7 worm cellular contexts compared by ENCODE assay signal in genomic region chrX:16553845-16554426, ce11.
TF ChIP-seq lines count a peak whose summit lies in the region.

K08B5.2 (minus strand) TSS chrX:16553887.

TF ChIP-seq in whole organism, L1 larva, 84 proteins besides CTCF, POLR2A, EP300 and RAD21 (continues in another document):
- TF ChIP-seq nhr-28 (tag; optimal IDR thresholded peaks at IDR 0.05; lab: Kevin White, UChicago) (no peak), unc-130 (tag; optimal IDR thresholded peaks at IDR 0.05; lab: Kevin White, UChicago) (no peak), ceh-63 (GFP tag; optimal IDR thresholded peaks at IDR 0.05; lab: Kevin White, UChicago) (no peak), ceh-82 (tag; optimal IDR thresholded peaks at IDR 0.05; lab: Kevin White, UChicago) (peak in 1 of 3 experiments; percentile 19), dsc-1 (tag; optimal IDR thresholded peaks at IDR 0.05; lab: Kevin White, UChicago) (peak; percentile 25), lin-14 (GFP tag; optimal IDR thresholded peaks at IDR 0.05; lab: Kevin White, UChicago) (peak; percentile 64), nhr-20 (tag; optimal IDR thresholded peaks at IDR 0.05; lab: Kevin White, UChicago) (peak; percentile 25), ces-1 (GFP tag; optimal IDR thresholded peaks at IDR 0.05; lab: Kevin White, UChicago) (no peak), lsy-2 (tag; optimal IDR thresholded peaks at IDR 0.05; lab: Kevin White, UChicago) (peak in 1 of 2 experiments; percentile 20), ceh-8 (GFP tag; optimal IDR thresholded peaks at IDR 0.05; lab: Kevin White, UChicago) (peak; percentile 9), nhr-71 (tag; optimal IDR thresholded peaks at IDR 0.05; lab: Kevin White, UChicago) (peak; percentile 48), elt-2 (tag; optimal IDR thresholded peaks at IDR 0.05; lab: Kevin White, UChicago) (peak; percentile 46)

TF ChIP-seq in whole organism, L2 larva, 48 proteins besides CTCF, POLR2A, EP300 and RAD21 (continues in another document):
- peak; percentile 46 for TF ChIP-seq F13H6.1 (tag; optimal IDR thresholded peaks at IDR 0.05; lab: Kevin White, UChicago)
- no peak for TF ChIP-seq lin-11 (tag; optimal IDR thresholded peaks at IDR 0.05; lab: Kevin White, UChicago)
- peak; percentile 39 for TF ChIP-seq C34F6.9 (tag; optimal IDR thresholded peaks at IDR 0.05; lab: Kevin White, UChicago)
- no peak for TF ChIP-seq unc-39 (tag; optimal IDR thresholded peaks at IDR 0.05; lab: Kevin White, UChicago)
- TF ChIP-seq elt-1 (tag; optimal IDR thresholded peaks at IDR 0.05; lab: Kevin White, UChicago), result no peak
- TF ChIP-seq lsy-2 (tag; optimal IDR thresholded peaks at IDR 0.05; lab: Kevin White, UChicago), result peak in 1 of 2 experiments; percentile 10
- TF ChIP-seq R02D3.7 (tag; optimal IDR thresholded peaks at IDR 0.05; lab: Kevin White, UChicago), result no peak
- TF ChIP-seq mdl-1 (tag; optimal IDR thresholded peaks at IDR 0.05; lab: Kevin White, UChicago), result no peak
- no peak for TF ChIP-seq fos-1 (tag; optimal IDR thresholded peaks at IDR 0.05; lab: Kevin White, UChicago)
- TF ChIP-seq aly-2 (tag; optimal IDR thresholded peaks at IDR 0.05; lab: Kevin White, UChicago), result no peak
- TF ChIP-seq nhr-6 (tag; optimal IDR thresholded peaks at IDR 0.05; lab: Kevin White, UChicago), result no peak
- no peak for TF ChIP-seq Y55F3AM.14 (GFP tag; optimal IDR thresholded peaks at IDR 0.05; lab: Kevin White, UChicago)
- no peak for TF ChIP-seq unc-62 (GFP tag; optimal IDR thresholded peaks at IDR 0.05; lab: Kevin White, UChicago)
- no peak for TF ChIP-seq nhr-77 (tag; optimal IDR thresholded peaks at IDR 0.05; lab: Kevin White, UChicago)

TF ChIP-seq in whole organism, L3 larva, 47 proteins besides CTCF, POLR2A, EP300 and RAD21 (continues in another document):
- TF ChIP-seq pqm-1 (tag; optimal IDR thresholded peaks at IDR 0.05; lab: Kevin White, UChicago) (peak; percentile 58), aly-2 (tag; optimal IDR thresholded peaks at IDR 0.05; lab: Kevin White, UChicago) (no peak), elt-2 (tag; optimal IDR thresholded peaks at IDR 0.05; lab: Kevin White, UChicago) (peak; percentile 72), lin-39 (tag; optimal IDR thresholded peaks at IDR 0.05; lab: Kevin White, UChicago) (no peak), lsy-12 (tag; optimal IDR thresholded peaks at IDR 0.05; lab: Kevin White, UChicago) (no peak), ama-1 (optimal IDR thresholded peaks at IDR 0.05; lab: Kevin White, UChicago) (no peak), nhr-28 (tag; optimal IDR thresholded peaks at IDR 0.05; lab: Kevin White, UChicago) (no peak), sea-2 (GFP tag; optimal IDR thresholded peaks at IDR 0.05; lab: Kevin White, UChicago) (no peak), R02D3.7 (tag; optimal IDR thresholded peaks at IDR 0.05; lab: Kevin White, UChicago) (no peak), fkh-10 (GFP tag; optimal IDR thresholded peaks at IDR 0.05; lab: Kevin White, UChicago) (no peak), lin-15B (tag; optimal IDR thresholded peaks at IDR 0.05; lab: Kevin White, UChicago) (no peak), jun-1 (tag; optimal IDR thresholded peaks at IDR 0.05; lab: Kevin White, UChicago) (no peak), pha-4 (tag; optimal IDR thresholded peaks at IDR 0.05; lab: Kevin White, UChicago) (peak; percentile 83), tbx-2 (tag; optimal IDR thresholded peaks at IDR 0.05; lab: Kevin White, UChicago) (no peak), nhr-67 (tag; optimal IDR thresholded peaks at IDR 0.05; lab: Kevin White, UChicago) (no peak)

TF ChIP-seq in whole organism, L4 larva, 104 proteins besides CTCF, POLR2A, EP300 and RAD21 (continues in another document):
- TF ChIP-seq duxl-1 (tag; optimal IDR thresholded peaks at IDR 0.05; lab: Kevin White, UChicago; ENCODE audit: poor library complexity) (no peak), snpc-1.2 (GFP tag; IDR thresholded peaks at IDR 0.05; lab: Robert Waterston, UW) (no peak), nhr-237 (tag; optimal IDR thresholded peaks at IDR 0.05; lab: Kevin White, UChicago) (no peak), hlh-11 (tag; optimal IDR thresholded peaks at IDR 0.05; lab: Kevin White, UChicago) (peak; percentile 73), ztf-11 (tag; optimal IDR thresholded peaks at IDR 0.05; lab: Kevin White, UChicago) (no peak), F44E2.7 (GFP tag; IDR thresholded peaks at IDR 0.05; lab: Robert Waterston, UW) (no peak), nhr-25 (tag; optimal IDR thresholded peaks at IDR 0.05; lab: Kevin White, UChicago; ENCODE audit: borderline replicate concordance, insufficient read depth) (no peak), ceh-28 (tag; optimal IDR thresholded peaks at IDR 0.05; lab: Kevin White, UChicago) (no peak), mes-2 (tag; optimal IDR thresholded peaks at IDR 0.05; lab: Kevin White, UChicago; ENCODE audit: poor library complexity, severe bottlenecking) (peak; percentile 28), nhr-102 (tag; optimal IDR thresholded peaks at IDR 0.05; lab: Kevin White, UChicago) (peak; percentile 33), dmd-9 (GFP tag; IDR thresholded peaks at IDR 0.05; lab: Robert Waterston, UW) (no peak), fos-1 (tag; optimal IDR thresholded peaks at IDR 0.05; lab: Kevin White, UChicago) (no peak), lin-38 (GFP tag; IDR thresholded peaks at IDR 0.05; lab: Robert Waterston, UW) (no peak), egl-27 (tag; optimal IDR thresholded peaks at IDR 0.05; lab: Kevin White, UChicago) (no peak)

TF ChIP-seq in whole organism, late embryonic, 69 proteins besides CTCF, POLR2A, EP300 and RAD21:
- no peak for TF ChIP-seq pha-4 (tag; optimal IDR thresholded peaks at IDR 0.05; lab: Kevin White, UChicago)
- peak; percentile 41 for TF ChIP-seq elt-2 (tag; optimal IDR thresholded peaks at IDR 0.05; lab: Kevin White, UChicago)
- TF ChIP-seq nfya-1 (tag; optimal IDR thresholded peaks at IDR 0.05; lab: Kevin White, UChicago), result no peak
- TF ChIP-seq unc-42 (tag; optimal IDR thresholded peaks at IDR 0.05; lab: Kevin White, UChicago), result peak; percentile 66
- peak; percentile 21 for TF ChIP-seq ceh-18 (tag; optimal IDR thresholded peaks at IDR 0.05; lab: Kevin White, UChicago)
TF ChIP-seq in whole organism, late embryonic: peak in this region for 3.

TF ChIP-seq in whole organism, mixed stage, embryonic, 35 proteins besides CTCF, POLR2A, EP300 and RAD21:
- TF ChIP-seq unc-120 (tag; optimal IDR thresholded peaks at IDR 0.05; lab: Kevin White, UChicago; ENCODE audit: poor library complexity, severe bottlenecking) (peak; percentile 15), cnd-1 (tag; optimal IDR thresholded peaks at IDR 0.05; lab: Kevin White, UChicago) (no peak), lin-13 (tag; optimal IDR thresholded peaks at IDR 0.05; lab: Kevin White, UChicago) (no peak), pha-4 (tag; optimal IDR thresholded peaks at IDR 0.05; lab: Kevin White, UChicago) (peak; percentile 2), sem-2 (GFP tag; optimal IDR thresholded peaks at IDR 0.05; lab: Kevin White, UChicago) (no peak), ces-1 (GFP tag; optimal IDR thresholded peaks at IDR 0.05; lab: Kevin White, UChicago) (peak; percentile 90), hlh-1 (tag; optimal IDR thresholded peaks at IDR 0.05; lab: Kevin White, UChicago) (no peak)

TF ChIP-seq in whole organism, young adult, 124 proteins besides CTCF, POLR2A, EP300 and RAD21 (continues in another document):
- TF ChIP-seq T26A5.8 (tag; optimal IDR thresholded peaks at IDR 0.05; lab: Kevin White, UChicago) (no peak), Y53G8AR.9 (GFP tag; conservative IDR thresholded peaks at IDR 0.05; lab: Robert Waterston, UW) (no peak), nfyb-1 (GFP tag; IDR thresholded peaks at IDR 0.05; lab: Robert Waterston, UW) (no peak), chd-7 (tag; optimal IDR thresholded peaks at IDR 0.05; lab: Kevin White, UChicago) (peak; percentile 24), hmg-20 (GFP tag; IDR thresholded peaks at IDR 0.05; lab: Robert Waterston, UW) (no peak), mel-28 (tag; optimal IDR thresholded peaks at IDR 0.05; lab: Kevin White, UChicago; ENCODE audit: borderline replicate concordance) (no peak), lir-1 (GFP tag; conservative IDR thresholded peaks at IDR 0.05; lab: Robert Waterston, UW) (no peak), ama-1 (optimal IDR thresholded peaks at IDR 0.05; lab: Kevin White, UChicago) (no peak), ama-1 (GFP tag; optimal IDR thresholded peaks at IDR 0.05; lab: Kevin White, UChicago) (no peak), F23B12.7 (tag; optimal IDR thresholded peaks at IDR 0.05; lab: Kevin White, UChicago; ENCODE audit: insufficient read depth) (peak; percentile 5), lag-1 (GFP tag; IDR thresholded peaks at IDR 0.05; lab: Robert Waterston, UW) (no peak), lin-54 (GFP tag; optimal IDR thresholded peaks at IDR 0.05; lab: Kevin White, UChicago) (no peak), cebp-2 (GFP tag; IDR thresholded peaks at IDR 0.05; lab: Robert Waterston, UW) (no peak), rec-8 (tag; optimal IDR thresholded peaks at IDR 0.05; lab: Kevin White, UChicago) (no peak), fkh-3 (tag; optimal IDR thresholded peaks at IDR 0.05; lab: Kevin White, UChicago) (no peak), madf-10 (tag; optimal IDR thresholded peaks at IDR 0.05; lab: Kevin White, UChicago) (peak; percentile 45), B0261.1 (tag; optimal IDR thresholded peaks at IDR 0.05; lab: Kevin White, UChicago) (peak; percentile 16), ceh-58 (GFP tag; IDR thresholded peaks at IDR 0.05; lab: Robert Waterston, UW) (no peak), nhr-80 (tag; optimal IDR thresholded peaks at IDR 0.05; lab: Kevin White, UChicago) (peak; percentile 95), ccch-3 (GFP tag; optimal IDR thresholded peaks at IDR 0.05; lab: Kevin White, UChicago) (no peak), F22D6.2 (tag; optimal IDR thresholded peaks at IDR 0.05; lab: Kevin White, UChicago) (no peak), F55B11.4 (tag; optimal IDR thresholded peaks at IDR 0.05; lab: Kevin White, UChicago; ENCODE audit: borderline replicate concordance, insufficient read depth) (no peak), snpc-3.4 (tag; optimal IDR thresholded peaks at IDR 0.05; lab: Kevin White, UChicago) (no peak), F37B4.10 (GFP tag; IDR thresholded peaks at IDR 0.05; lab: Robert Waterston, UW) (no peak), cebp-1 (GFP tag; IDR thresholded peaks at IDR 0.05; lab: Robert Waterston, UW) (no peak), cebp-1 (tag; optimal IDR thresholded peaks at IDR 0.05; lab: Kevin White, UChicago) (no peak), attf-6 (GFP tag; IDR thresholded peaks at IDR 0.05; lab: Robert Waterston, UW) (no peak), xnd-1 (tag; optimal IDR thresholded peaks at IDR 0.05; lab: Kevin White, UChicago) (no peak), nfya-2 (GFP tag; IDR thresholded peaks at IDR 0.05; lab: Robert Waterston, UW) (no peak), unc-130 (GFP tag; optimal IDR thresholded peaks at IDR 0.05; lab: Kevin White, UChicago) (no peak), nhr-90 (tag; optimal IDR thresholded peaks at IDR 0.05; lab: Kevin White, UChicago) (peak; percentile 15), F33H1.4 (GFP tag; IDR thresholded peaks at IDR 0.05; lab: Robert Waterston, UW) (no peak), ceh-27 (GFP tag; optimal IDR thresholded peaks at IDR 0.05; lab: Kevin White, UChicago) (no peak), egl-18 (GFP tag; IDR thresholded peaks at IDR 0.05; lab: Robert Waterston, UW) (no peak)
